Fruit fly (Drosophila melanogaster) whole organism, embryonic: Measurements from ENCODE around the gene Moca-cyp.

Experiments
- Atf-2 ChIP-seq: fragments of 200-800 bp; sonication (Bioruptor generic); optimal IDR thresholded peaks from 2 replicates; lab custom pipeline; 2016; ENCODE audit warnings: missing biosample characterization, missing genetic modification characterization
- Blimp-1 ChIP-seq: fragments of 200-800 bp; sonication (Bioruptor generic); optimal IDR thresholded peaks from 3 replicates; lab custom pipeline; 2018; ENCODE audit warnings: missing biosample characterization, missing genetic modification characterization, mild to moderate bottlenecking, moderate library complexity, missing genetic modification reagents
- C15 ChIP-seq: fragments of 200-800 bp; sonication (Bioruptor generic); IDR thresholded peaks from 3 replicates; pipeline ENCODE4 v1.3.6; 2022; ENCODE audit warnings: missing biosample characterization, missing genetic modification characterization
- CG10366 ChIP-seq: fragments of 200-800 bp; sonication (Bioruptor generic); IDR thresholded peaks from 2 replicates; pipeline ENCODE4 v1.3.6; 2022; ENCODE audit warnings: missing biosample characterization, missing genetic modification characterization
- CG11247 ChIP-seq: fragments of 200-800 bp; sonication (Bioruptor generic); IDR thresholded peaks from 2 replicates; pipeline ENCODE4 v1.3.6; 2022; ENCODE audit warnings: missing biosample characterization, missing genetic modification characterization
- CG15514 ChIP-seq: fragments of 200-800 bp; sonication (Bioruptor generic); optimal IDR thresholded peaks from 3 replicates; lab custom pipeline; 2017; ENCODE audit warnings: missing biosample characterization, missing genetic modification characterization, mild to moderate bottlenecking, moderate library complexity, missing genetic modification reagents
- CG17186 ChIP-seq: fragments of 200-800 bp; sonication (Bioruptor generic); optimal IDR thresholded peaks from 3 replicates; lab custom pipeline; 2017; ENCODE audit warnings: missing biosample characterization, missing genetic modification reagents, missing genetic modification characterization
- CG17612 ChIP-seq: fragments of 200-800 bp; sonication (Bioruptor generic); IDR thresholded peaks from 2 replicates; pipeline ENCODE4 v1.3.6; 2022; ENCODE audit warnings: missing biosample characterization, missing genetic modification characterization
- CG18011 ChIP-seq: fragments of 200-800 bp; sonication (Bioruptor generic); optimal IDR thresholded peaks from 2 replicates; lab custom pipeline; 2017; ENCODE audit warnings: missing biosample characterization, missing genetic modification characterization, mild to moderate bottlenecking, moderate library complexity, missing genotype
- CG18262 ChIP-seq: fragments of 200-800 bp; optimal IDR thresholded peaks from 3 replicates; lab custom pipeline; 2019; ENCODE audit warnings: missing biosample characterization, mild to moderate bottlenecking, missing genetic modification characterization, moderate library complexity
- CG30020 ChIP-seq: fragments of 200-800 bp; optimal IDR thresholded peaks from 2 replicates; lab custom pipeline; 2019; ENCODE audit warnings: missing biosample characterization, mild to moderate bottlenecking, missing genetic modification characterization, moderate library complexity
- CG30431 ChIP-seq: fragments of 200-800 bp; sonication (Bioruptor generic); optimal IDR thresholded peaks from 2 replicates; lab custom pipeline; 2017; ENCODE audit warnings: missing biosample characterization, missing genetic modification characterization
- CG3065 ChIP-seq: fragments of 200-800 bp; sonication (Bioruptor generic); optimal IDR thresholded peaks from 2 replicates; lab custom pipeline; 2016; ENCODE audit warnings: missing biosample characterization, missing genetic modification characterization
- CG31365 ChIP-seq: fragments of 200-800 bp; sonication (Bioruptor generic); optimal IDR thresholded peaks from 2 replicates; lab custom pipeline; 2018; ENCODE audit warnings: missing biosample characterization, mild to moderate bottlenecking, missing genetic modification characterization
- CG34224 ChIP-seq: fragments of 200-800 bp; sonication (Bioruptor generic); IDR thresholded peaks from 3 replicates; pipeline ENCODE4 v1.3.6; 2022; ENCODE audit warnings: missing biosample characterization, missing genetic modification characterization; ENCODE audit not compliant: partially characterized antibody
- CG4282 ChIP-seq: fragments of 200-800 bp; sonication (Bioruptor generic); optimal IDR thresholded peaks from 2 replicates; lab custom pipeline; 2016; ENCODE audit warnings: missing biosample characterization, missing genetic modification characterization
- CG43689 ChIP-seq: fragments of 200-800 bp; sonication (Bioruptor generic); IDR thresholded peaks from 2 replicates; pipeline ENCODE4 v1.3.6; 2022; ENCODE audit warnings: missing biosample characterization, missing genetic modification characterization
- CG6272 ChIP-seq: fragments of 200-800 bp; sonication (Bioruptor generic); IDR thresholded peaks from 2 replicates; pipeline ENCODE4 v1.3.6; 2022; ENCODE audit warnings: missing biosample characterization, missing genetic modification characterization
- CG7963 ChIP-seq: fragments of 200-800 bp; sonication (Bioruptor generic); IDR thresholded peaks from 3 replicates; pipeline ENCODE4 v1.3.6; 2022; ENCODE audit warnings: missing biosample characterization, missing genetic modification characterization; ENCODE audit not compliant: partially characterized antibody
- CG8290 ChIP-seq, 3 experiments: fragments of 200-800 bp; sonication (Bioruptor generic); optimal IDR thresholded peaks; 2 replicates each; lab custom pipeline; 2016 to 2019; ENCODE audit warnings: missing biosample characterization in 3 of 3, missing genetic modification characterization in 3 of 3, mild to moderate bottlenecking in 2 of 3, moderate library complexity in 1 of 3
- CG9609 ChIP-seq: fragments of 200-800 bp; sonication (Bioruptor generic); optimal IDR thresholded peaks from 3 replicates; lab custom pipeline; 2016; ENCODE audit warnings: missing biosample characterization, missing genetic modification characterization
- CG9876 ChIP-seq: fragments of 200-800 bp; sonication (Bioruptor generic); optimal IDR thresholded peaks from 2 replicates; lab custom pipeline; 2016; ENCODE audit warnings: missing biosample characterization, missing genetic modification characterization
- D19A ChIP-seq: fragments of 200-800 bp; optimal IDR thresholded peaks from 3 replicates; lab custom pipeline; 2019; ENCODE audit warnings: missing biosample characterization, mild to moderate bottlenecking, missing genetic modification characterization, moderate library complexity
- Dbx ChIP-seq: fragments of 200-800 bp; sonication (Bioruptor generic); IDR thresholded peaks from 3 replicates; pipeline ENCODE4 v1.3.6; 2022; ENCODE audit warnings: missing biosample characterization, missing genetic modification characterization
- E2f2 ChIP-seq: fragments of 200-800 bp; sonication (Bioruptor generic); IDR thresholded peaks from 2 replicates; pipeline ENCODE4 v1.3.6; 2022; ENCODE audit warnings: missing biosample characterization, missing genetic modification characterization
- Fer2 ChIP-seq: fragments of 200-800 bp; sonication (Bioruptor generic); optimal IDR thresholded peaks from 2 replicates; lab custom pipeline; 2018; ENCODE audit warnings: missing biosample characterization, mild to moderate bottlenecking, missing genetic modification characterization, moderate library complexity
- HLH3B ChIP-seq: fragments of 200-800 bp; sonication (Bioruptor generic); IDR thresholded peaks from 2 replicates; pipeline ENCODE4 v1.3.6; 2022; ENCODE audit warnings: missing biosample characterization, missing genetic modification characterization
- Hmx ChIP-seq: fragments of 200-800 bp; sonication (Bioruptor generic); optimal IDR thresholded peaks from 2 replicates; lab custom pipeline; 2016; ENCODE audit warnings: missing biosample characterization, missing genetic modification characterization
- MTF-1 ChIP-seq: fragments of 200-800 bp; sonication (Bioruptor generic); optimal IDR thresholded peaks from 2 replicates; lab custom pipeline; 2018; ENCODE audit warnings: missing biosample characterization, mild to moderate bottlenecking, missing genetic modification characterization, borderline replicate concordance
- Med ChIP-seq: fragments of 200-800 bp; sonication (Bioruptor generic); peaks from one replicate; lab custom pipeline; 2016; ENCODE audit warnings: missing biosample characterization, missing genetic modification characterization, mild to moderate bottlenecking, inconsistent platforms, moderate library complexity
- Nf-YA ChIP-seq: fragments of 200-800 bp; sonication (Bioruptor generic); IDR thresholded peaks from 2 replicates; pipeline ENCODE4 v1.3.6; 2022; ENCODE audit warnings: missing biosample characterization, missing genetic modification characterization
- Side ChIP-seq: fragments of 200-800 bp; sonication (Bioruptor generic); optimal IDR thresholded peaks from 2 replicates; lab custom pipeline; 2016; ENCODE audit warnings: missing biosample characterization, missing genetic modification characterization
- Trl ChIP-seq, 3 experiments: fragments of >200 bp in 2 of 3; fragments of 200-800 bp in 1 of 3; sonication (Bioruptor generic) in 1 of 3; optimal IDR thresholded peaks; 2 replicates in 1 of 3; 3 replicates in 2 of 3; lab custom pipeline; 2016 to 2017; ENCODE audit warnings: missing biosample characterization in 1 of 3, missing genetic modification characterization in 1 of 3
- Usf ChIP-seq: fragments of 200-800 bp; sonication (Bioruptor generic); optimal IDR thresholded peaks from 2 replicates; lab custom pipeline; 2017; ENCODE audit warnings: missing genotype, missing biosample characterization, missing genetic modification characterization
- Xrp1 ChIP-seq: fragments of 200-800 bp; sonication (Bioruptor generic); IDR thresholded peaks from 2 replicates; pipeline ENCODE4 v1.3.6; 2022; ENCODE audit warnings: missing biosample characterization, missing genetic modification characterization
- ac ChIP-seq: fragments of 200-800 bp; sonication (Bioruptor generic); optimal IDR thresholded peaks from 3 replicates; lab custom pipeline; 2017; ENCODE audit warnings: missing biosample characterization, mild to moderate bottlenecking, missing genetic modification characterization
- bab2 ChIP-seq: fragments of 200-800 bp; sonication (Bioruptor generic); optimal IDR thresholded peaks from 2 replicates; lab custom pipeline; 2016; ENCODE audit warnings: missing biosample characterization, missing genetic modification characterization
- bbx ChIP-seq: fragments of 200-800 bp; sonication (Bioruptor generic); IDR thresholded peaks from 2 replicates; pipeline ENCODE4 v1.3.6; 2022; ENCODE audit warnings: missing biosample characterization, missing genetic modification characterization; ENCODE audit not compliant: partially characterized antibody
- corto ChIP-seq: fragments of 200-800 bp; sonication (Bioruptor generic); optimal IDR thresholded peaks from 2 replicates; lab custom pipeline; 2016; ENCODE audit warnings: missing biosample characterization, mild to moderate bottlenecking, missing genetic modification characterization, moderate library complexity
- crp ChIP-seq, 2 experiments: fragments of 200-800 bp; sonication (Bioruptor generic); optimal IDR thresholded peaks; 2 replicates in 1 of 2; 3 replicates in 1 of 2; lab custom pipeline; 2017; ENCODE audit warnings: missing biosample characterization in 2 of 2, missing genetic modification characterization in 2 of 2, mild to moderate bottlenecking in 1 of 2, moderate library complexity in 1 of 2
- da ChIP-seq: fragments of 200-800 bp; sonication (Bioruptor generic); optimal IDR thresholded peaks from 2 replicates; lab custom pipeline; 2016; ENCODE audit warnings: missing biosample characterization, missing genetic modification characterization
- dimm ChIP-seq: fragments of 200-800 bp; sonication (Bioruptor generic); IDR thresholded peaks from 2 replicates; pipeline ENCODE4 v1.3.6; 2022; ENCODE audit warnings: missing biosample characterization, missing genetic modification characterization
- gro ChIP-seq: fragments of 200-800 bp; sonication (Bioruptor generic); optimal IDR thresholded peaks from 2 replicates; lab custom pipeline; 2016; ENCODE audit warnings: missing biosample characterization, missing genetic modification characterization
- gt ChIP-seq: fragments of 200-800 bp; sonication (Bioruptor generic); IDR thresholded peaks from 2 replicates; pipeline ENCODE4 v1.3.6; 2022; ENCODE audit warnings: missing biosample characterization, missing genetic modification characterization
- insv ChIP-seq, 2 experiments: fragments of 200-800 bp; sonication (Bioruptor generic); optimal IDR thresholded peaks; 3 replicates each; lab custom pipeline; 2016 to 2018; ENCODE audit warnings: missing biosample characterization in 2 of 2, missing genetic modification characterization in 2 of 2
- kni ChIP-seq: fragments of 200-800 bp; sonication (Bioruptor generic); optimal IDR thresholded peaks from 3 replicates; lab custom pipeline; 2017; ENCODE audit warnings: mild to moderate bottlenecking, missing biosample characterization, missing genetic modification reagents, missing genetic modification characterization
- rib ChIP-seq: fragments of 200-800 bp; sonication (Bioruptor generic); IDR thresholded peaks from 2 replicates; pipeline ENCODE4 v1.3.6; 2022; ENCODE audit warnings: missing biosample characterization, missing genetic modification characterization
- tup ChIP-seq: fragments of 200-800 bp; sonication (Bioruptor generic); optimal IDR thresholded peaks from 2 replicates; lab custom pipeline; 2016; ENCODE audit warnings: missing biosample characterization, mild to moderate bottlenecking, missing genetic modification characterization, moderate library complexity

Moca-cyp gene

DNA sequence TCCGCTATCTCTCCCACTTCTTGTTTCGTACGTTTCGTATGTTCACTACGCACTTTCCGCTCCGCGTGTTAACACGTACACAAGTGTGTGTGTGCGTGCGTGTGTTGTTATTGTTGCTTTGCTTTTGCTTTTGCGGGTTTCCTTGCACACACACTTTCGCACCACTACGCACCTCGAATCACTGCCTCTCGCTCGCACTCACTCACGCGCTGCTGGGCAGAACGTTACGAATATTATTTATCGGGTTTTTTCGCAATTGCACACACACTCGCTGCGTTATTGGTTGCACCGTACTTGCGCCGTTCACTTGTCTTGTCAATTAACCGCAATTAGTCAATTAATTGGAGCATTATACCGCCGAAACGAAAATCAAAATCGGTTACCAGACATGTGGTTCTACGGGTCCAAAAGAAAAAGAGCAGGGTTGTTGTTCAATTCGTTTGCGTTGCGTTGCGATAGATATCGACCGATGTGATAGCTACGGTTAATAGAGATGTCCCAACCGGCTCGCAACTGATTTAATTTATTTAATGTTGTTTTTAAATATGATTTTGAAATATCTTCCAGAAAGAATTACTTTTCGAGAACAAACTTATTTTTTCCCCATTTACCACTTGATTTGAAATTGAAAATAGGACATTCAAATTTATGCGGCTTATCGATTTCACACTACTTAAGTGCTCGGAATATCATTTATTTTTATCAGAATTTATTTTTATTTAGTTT lies 3.9 kb upstream of the Moca-cyp start, which contains the start of gene larp (continued):
- TF ChIP-seq CG8290 (GFP tag; optimal IDR thresholded peaks at IDR 0.05; lab: Kevin White, UChicago) (peak; percentile 49), CG8290 (tag; optimal IDR thresholded peaks at IDR 0.05; lab: Kevin White, UChicago) (peak in 1 of 2 experiments; percentile 72), CG34224 (peak; percentile 91), CG18262 (tag; lab: Kevin White, UChicago) (peak; percentile 51), bab2 (GFP tag; lab: Kevin White, UChicago) (peak; percentile 73), CG9876 (GFP tag; lab: Kevin White, UChicago) (peak; percentile 31), Med (GFP tag; lab: Kevin White, UChicago) (peak; percentile 94), E2f2 (peak; percentile 84), Atf-2 (GFP tag; lab: Kevin White, UChicago) (peak; percentile 41), CG15514 (GFP tag; lab: Kevin White, UChicago) (peak; percentile 58), D19A (tag; lab: Kevin White, UChicago) (peak; percentile 28), CG30020 (peak; percentile 58), CG17612 (GFP tag; lab: Robert Waterston, UW) (0 out of 2 replicates have a peak, but pooled peaks have one; percentile 12), CG4282 (GFP tag; lab: Kevin White, UChicago) (no peak), CG30431 (peak; percentile 1), CG11247 (GFP tag; lab: Robert Waterston, UW) (peak; percentile 66), gt (0 out of 2 replicates have a peak, but pooled peaks have one; percentile 29), rib (no peak), CG7963 (GFP tag; lab: Robert Waterston, UW) (peak; percentile 94), bbx (peak; percentile 97), C15 (0 out of 3 replicates have a peak, but pooled peaks have one; percentile 22), Side (no peak), da (peak; percentile 27), CG9609 (peak; percentile 70), Trl (optimal IDR thresholded peaks at IDR 0.05; lab: Kevin White, UChicago) (no peak), Trl (GFP tag; optimal IDR thresholded peaks at IDR 0.05; lab: Kevin White, UChicago) (peak; percentile 43), Usf (peak; percentile 53), MTF-1 (no peak), dimm (GFP tag; lab: Robert Waterston, UW) (no peak), crp (GFP tag; optimal IDR thresholded peaks at IDR 0.05; lab: Kevin White, UChicago) (no peak), Xrp1 (GFP tag; lab: Robert Waterston, UW) (peak; percentile 75), CG3065 (GFP tag; lab: Kevin White, UChicago) (no peak), CG10366 (peak; percentile 68), Fer2 (tag; lab: Kevin White, UChicago) (peak; percentile 52), Nf-YA (GFP tag; lab: Robert Waterston, UW) (peak; percentile 51; the same call in 1 of the 2 replicates), kni (GFP tag; lab: Kevin White, UChicago) (no peak), HLH3B (peak; percentile 70), CG17186 (GFP tag; lab: Kevin White, UChicago) (peak; percentile 88), gro (peak; percentile 74), Blimp-1 (GFP tag; lab: Kevin White, UChicago) (peak; percentile 30), tup (GFP tag; lab: Kevin White, UChicago) (peak; percentile 38), Dbx (GFP tag; lab: Robert Waterston, UW) (peak; percentile 84), CG6272 (GFP tag; lab: Robert Waterston, UW) (peak; percentile 85), CG18011 (no peak), CG31365 (tag; lab: Kevin White, UChicago) (no peak), insv (GFP tag; optimal IDR thresholded peaks at IDR 0.05; lab: Kevin White, UChicago) (no peak), corto (GFP tag; lab: Kevin White, UChicago) (no peak), Hmx (no peak), CG43689 (GFP tag; lab: Robert Waterston, UW) (no peak), ac (GFP tag; lab: Kevin White, UChicago) (no peak)
